Fruit fly (Drosophila melanogaster): ENCODE data around the gene Dph4.

The Dph4 gene

DNA sequence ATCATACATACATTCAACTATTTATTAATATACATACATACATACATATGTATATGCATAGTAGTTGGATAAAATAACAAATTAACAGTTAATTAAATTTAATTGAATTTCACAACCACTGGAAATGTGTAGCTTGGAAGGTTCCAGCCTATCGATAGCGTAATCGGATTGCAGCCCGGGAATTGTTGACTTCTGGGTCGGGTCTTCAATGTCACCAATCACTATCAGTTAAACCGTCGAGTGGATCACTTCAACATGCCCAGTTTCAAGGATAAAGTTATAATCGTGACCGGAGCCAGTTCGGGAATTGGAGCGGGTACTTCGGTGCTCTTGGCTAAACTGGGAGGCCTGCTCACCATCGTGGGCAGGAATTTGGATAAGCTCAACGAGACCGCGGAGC, 9.5 kb upstream of the Dph4 start, which contains the start of gene CG12171:
CG12171 (plus strand) TSS at position 191 of the 400 bp plus-strand sequence.
- TF ChIP-seq vri (GFP tag; optimal IDR thresholded peaks at IDR 0.05) (no peak), svp (GFP tag) (peak; percentile 98), esn (GFP tag; optimal IDR thresholded peaks at IDR 0.05) (peak; percentile 8), cyc (GFP tag; optimal IDR thresholded peaks at IDR 0.05) (no peak)

DNA sequence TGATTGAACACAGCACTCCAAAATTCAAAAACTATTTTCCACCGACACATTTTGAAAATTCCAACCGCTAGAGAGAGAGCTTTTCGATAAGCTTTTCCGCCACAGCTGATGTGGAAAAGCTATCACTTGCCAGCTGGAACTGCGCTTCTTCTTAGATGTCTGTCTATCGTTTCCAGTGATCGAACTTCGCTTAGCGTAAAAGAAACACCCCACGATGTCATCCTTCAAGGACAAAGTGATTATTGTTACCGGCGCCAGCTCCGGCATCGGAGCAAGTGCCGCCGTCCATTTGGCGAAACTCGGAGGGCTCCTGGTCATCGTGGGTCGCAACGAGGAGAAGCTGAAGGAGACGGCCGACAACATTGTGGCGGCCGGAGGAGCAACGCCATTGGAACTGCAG, 8.3 kb upstream of the Dph4 start, which contains the start of gene CG31549:
CG31549 (plus strand) TSS at position 11 of the 400 bp plus-strand sequence.
- no peak for TF ChIP-seq Met (GFP tag; optimal IDR thresholded peaks at IDR 0.05)

DNA sequence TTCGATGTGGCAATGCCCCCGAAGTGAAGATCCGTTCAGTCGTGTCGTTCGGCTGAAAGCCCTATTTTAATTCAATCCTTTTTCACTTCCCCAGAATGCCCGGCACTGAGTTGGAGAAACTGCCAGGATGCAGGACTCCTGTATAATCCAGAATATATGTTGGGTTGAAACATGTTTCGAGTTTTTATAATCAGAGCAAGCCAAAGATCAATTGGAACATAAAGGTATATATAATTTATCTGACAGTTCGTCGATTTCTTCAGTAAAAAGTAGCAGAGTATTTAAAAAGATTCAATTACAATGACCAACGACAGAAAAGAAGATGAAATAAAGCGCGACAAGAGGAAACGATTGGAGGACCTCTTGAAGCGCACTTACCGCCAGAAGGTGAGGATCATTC, 3.6 kb upstream of the Dph4 start, which contains the start of gene CG31551:
CG31551 (plus strand) TSS at position 301 of the 400 bp plus-strand sequence.
- no peak for TF ChIP-seq CG1621 (tag; optimal IDR thresholded peaks at IDR 0.05)
- TF ChIP-seq CG6792 (GFP tag; optimal IDR thresholded peaks at IDR 0.05), result no peak
- TF ChIP-seq CG6276 (GFP tag; optimal IDR thresholded peaks at IDR 0.05), result no peak
- TF ChIP-seq Ets96B (tag; optimal IDR thresholded peaks at IDR 0.05), result no peak
- TF ChIP-seq dac (GFP tag; optimal IDR thresholded peaks at IDR 0.05), result no peak
- TF ChIP-seq fkh (GFP tag; optimal IDR thresholded peaks at IDR 0.05), result no peak
- TF ChIP-seq Blimp-1 (GFP tag; optimal IDR thresholded peaks at IDR 0.05), result no peak
- no peak for TF ChIP-seq Sox15 (GFP tag; optimal IDR thresholded peaks at IDR 0.05)
- no peak for TF ChIP-seq CG6808 (GFP tag; optimal IDR thresholded peaks at IDR 0.05)
- TF ChIP-seq CG16779 (tag; optimal IDR thresholded peaks at IDR 0.05), result no peak
- no peak for TF ChIP-seq salr (GFP tag; optimal IDR thresholded peaks at IDR 0.05)
- no peak for TF ChIP-seq fd85E (GFP tag; optimal IDR thresholded peaks at IDR 0.05)
- no peak for TF ChIP-seq Eip93F (GFP tag; optimal IDR thresholded peaks at IDR 0.05)

DNA sequence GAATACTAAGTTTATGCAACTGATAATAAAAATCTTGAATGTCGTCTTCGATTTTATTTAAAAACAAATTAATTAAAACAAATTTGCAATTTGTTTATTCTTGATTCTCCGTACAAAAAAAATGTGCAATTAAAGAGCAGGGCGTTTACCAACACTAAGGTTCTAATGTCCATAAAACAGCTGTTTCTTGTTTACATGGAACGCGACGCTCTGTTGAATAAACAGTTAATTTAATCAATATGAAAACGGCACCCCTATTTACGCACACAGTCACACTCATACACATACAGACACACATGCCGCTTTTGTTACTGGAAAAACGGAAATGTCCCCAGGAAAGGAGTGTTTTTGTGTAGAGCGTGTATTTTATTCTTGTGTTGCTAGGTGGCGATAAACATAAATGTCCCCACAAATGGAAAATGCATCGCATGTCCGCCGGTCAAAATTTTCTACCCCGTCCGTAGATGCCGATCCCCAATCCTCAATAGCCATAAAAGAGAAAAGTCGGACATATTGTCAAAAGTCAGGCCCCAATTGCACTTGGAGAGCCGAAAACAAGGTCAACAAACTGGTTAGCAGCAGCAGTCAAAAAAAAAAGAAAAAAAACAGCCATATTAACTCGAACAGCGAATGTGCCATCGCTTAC, 817 bp downstream of the Dph4 start:
- TF ChIP-seq CG4318 (GFP tag; optimal IDR thresholded peaks at IDR 0.05) (no peak), Ets96B (tag; optimal IDR thresholded peaks at IDR 0.05) (no peak), CG32006 (GFP tag; optimal IDR thresholded peaks at IDR 0.05) (no peak), CG10669 (GFP tag; optimal IDR thresholded peaks at IDR 0.05) (peak; percentile 29), CG6808 (GFP tag; optimal IDR thresholded peaks at IDR 0.05) (peak; percentile 21), spab (GFP tag; optimal IDR thresholded peaks at IDR 0.05) (peak; percentile 8), Eip78C (GFP tag) (peak; percentile 74), CG6276 (GFP tag; optimal IDR thresholded peaks at IDR 0.05) (no peak), Sox15 (GFP tag; optimal IDR thresholded peaks at IDR 0.05) (no peak), topi (GFP tag; optimal IDR thresholded peaks at IDR 0.05) (peak; percentile 47), Gug (GFP tag; IDR thresholded peaks at IDR 0.05) (no peak), fd85E (GFP tag; optimal IDR thresholded peaks at IDR 0.05) (no peak), CG6163 (GFP tag; IDR thresholded peaks at IDR 0.05) (no peak), eg (GFP tag; IDR thresholded peaks at IDR 0.05) (no peak), lz (GFP tag; optimal IDR thresholded peaks at IDR 0.05) (peak; percentile 14), dsx (GFP tag; optimal IDR thresholded peaks at IDR 0.05; ENCODE audit: poor library complexity, severe bottlenecking) (no peak), CG10631 (GFP tag; optimal IDR thresholded peaks at IDR 0.05) (no peak), pdm3 (GFP tag; optimal IDR thresholded peaks at IDR 0.05) (peak; percentile 18), Sox14 (GFP tag; optimal IDR thresholded peaks at IDR 0.05) (no peak), ss (GFP tag; optimal IDR thresholded peaks at IDR 0.05) (peak in 1 of 2 experiments; percentile 31), CG34406 (GFP tag; optimal IDR thresholded peaks at IDR 0.05) (no peak), salr (GFP tag; optimal IDR thresholded peaks at IDR 0.05) (no peak), Lpt (GFP tag; optimal IDR thresholded peaks at IDR 0.05) (no peak), Hr4 (GFP tag; optimal IDR thresholded peaks at IDR 0.05) (peak; percentile 29), net (GFP tag; optimal IDR thresholded peaks at IDR 0.05) (no peak), acj6 (GFP tag; optimal IDR thresholded peaks at IDR 0.05) (no peak), CG1621 (tag; optimal IDR thresholded peaks at IDR 0.05) (peak; percentile 31), CG8632 (GFP tag; optimal IDR thresholded peaks at IDR 0.05) (peak; percentile 4), Met (GFP tag; optimal IDR thresholded peaks at IDR 0.05) (peak; percentile 48), CG9139 (GFP tag; optimal IDR thresholded peaks at IDR 0.05) (no peak), fd59A (GFP tag; optimal IDR thresholded peaks at IDR 0.05) (peak; percentile 8), CG11762 (GFP tag; optimal IDR thresholded peaks at IDR 0.05; ENCODE audit: insufficient read depth) (no peak), achi (GFP tag; optimal IDR thresholded peaks at IDR 0.05) (peak; percentile 11), CG6792 (GFP tag; optimal IDR thresholded peaks at IDR 0.05) (peak; percentile 33), CG15336 (GFP tag; IDR thresholded peaks at IDR 0.05) (no peak)

Measured in whole organism, prepupa.